Fruit fly (Drosophila melanogaster): ENCODE measurements around the gene obst-G.
A peak's percentile ranks its signal among the peaks of the same experiment; 100 is the strongest.

dm6 chr3L:11992960-11993359 lies 39.8 kb upstream of the obst-G start, which contains the start of gene viaf:
- TF ChIP-seq CG8478 (optimal IDR thresholded peaks at IDR 0.05) (no peak), CTCF (optimal IDR thresholded peaks at IDR 0.05) (peak in 1 of 2 experiments; percentile 14)
